Fruit fly (Drosophila melanogaster): ENCODE measurements around the gene Acp29AB.

DNA sequence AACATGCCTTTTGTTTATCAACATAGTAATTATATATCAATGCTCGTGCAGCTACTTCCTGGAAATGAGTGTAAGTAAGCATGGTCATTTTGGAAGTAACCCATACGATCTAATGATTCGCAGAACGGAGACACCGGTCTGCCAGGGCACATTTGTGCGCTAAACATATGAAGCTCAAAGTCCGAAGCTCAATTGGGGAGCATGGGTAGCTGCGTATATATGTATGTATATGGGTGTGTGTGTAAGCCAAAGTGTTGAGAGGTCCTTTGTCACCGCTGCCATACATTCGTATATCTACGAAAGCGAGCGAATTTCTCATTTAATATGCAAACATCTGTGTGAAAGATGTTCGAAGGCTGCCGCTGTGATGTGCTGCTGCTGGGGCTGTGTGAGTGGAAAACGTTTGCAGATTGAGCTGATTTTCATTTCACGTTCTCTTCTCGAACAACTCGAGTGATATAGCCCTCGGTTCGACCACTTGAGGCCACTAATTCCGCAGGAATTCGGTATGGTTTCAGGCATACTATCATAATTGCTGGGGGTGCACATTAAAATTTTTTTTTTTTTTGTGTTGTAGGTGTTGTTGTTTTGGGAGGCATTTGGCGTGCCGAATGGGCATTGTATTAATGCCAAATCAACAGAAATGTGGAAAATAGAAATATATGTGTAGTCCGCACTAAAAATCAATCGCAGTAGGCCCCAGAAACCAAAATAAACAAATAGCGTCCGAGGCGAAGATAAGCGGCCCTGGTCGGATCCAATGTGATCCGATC lies 25.3 kb upstream of the Acp29AB start:
- TF ChIP-seq CG4496 (GFP tag; IDR thresholded peaks at IDR 0.05) = no peak
- TF ChIP-seq Pif1A (GFP tag; optimal IDR thresholded peaks at IDR 0.05) = no peak
- TF ChIP-seq CG34367 (tag; optimal IDR thresholded peaks at IDR 0.05) = no peak
- no peak for TF ChIP-seq rn (GFP tag; IDR thresholded peaks at IDR 0.05)
- TF ChIP-seq CG17806 (tag; optimal IDR thresholded peaks at IDR 0.05) = no peak
- no peak for TF ChIP-seq CG9948 (tag; optimal IDR thresholded peaks at IDR 0.05)
- TF ChIP-seq fd96Ca (GFP tag; IDR thresholded peaks at IDR 0.05) = no peak
- TF ChIP-seq CG12605 (GFP tag; IDR thresholded peaks at IDR 0.05) = no peak

All from whole organism, pupa.